Worm (Caenorhabditis elegans) whole organism, early embryonic: ENCODE data around the gene pcm-1.
A peak's percentile ranks its signal among the peaks of the same experiment; 100 is the strongest.

Experiments used
- B0310.2 ChIP-seq: sonication (generic microtip); optimal IDR thresholded peaks from 2 replicates; lab custom pipeline; 2016; ENCODE audit warnings: mild to moderate bottlenecking, missing genetic modification characterization, missing compliant biosample characterization
- F13C5.2 ChIP-seq: sonication (generic microtip); optimal IDR thresholded peaks from 2 replicates; lab custom pipeline; 2017; ENCODE audit warnings: mild to moderate bottlenecking, missing genetic modification characterization, inconsistent platforms, missing compliant biosample characterization
- aly-1 ChIP-seq: sonication (generic microtip); optimal IDR thresholded peaks from 2 replicates; lab custom pipeline; 2016; ENCODE audit warnings: missing genetic modification characterization, missing compliant biosample characterization
- ama-1 ChIP-seq: fragments of 150-350 bp; optimal IDR thresholded peaks from 2 replicates; lab custom pipeline; 2014
- ceh-13 ChIP-seq: fragments of 200-800 bp; sonication (Bioruptor generic); optimal IDR thresholded peaks from 2 replicates; lab custom pipeline; 2018; ENCODE audit warnings: mild to moderate bottlenecking, missing genetic modification characterization, missing compliant biosample characterization
- ceh-36 ChIP-seq: sonication (generic microtip); optimal IDR thresholded peaks from 2 replicates; lab custom pipeline; 2016; ENCODE audit warnings: missing genetic modification characterization, inconsistent platforms, missing compliant biosample characterization
- ets-7 ChIP-seq: sonication (generic microtip); optimal IDR thresholded peaks from 2 replicates; lab custom pipeline; 2016; ENCODE audit warnings: missing genotype, missing genetic modification characterization, missing compliant biosample characterization
- flt-1 ChIP-seq: fragments of 200-800 bp; sonication (Bioruptor generic); IDR thresholded peaks from 2 replicates; pipeline ENCODE4 v1.3.6; 2022; ENCODE audit warnings: missing genetic modification characterization, missing compliant biosample characterization
- hmbx-1 ChIP-seq: sonication (generic microtip); optimal IDR thresholded peaks from 2 replicates; lab custom pipeline; 2016; ENCODE audit warnings: mild to moderate bottlenecking, missing genetic modification characterization, missing compliant biosample characterization
- hmg-4 ChIP-seq: fragments of 200-800 bp; sonication (Bioruptor generic); optimal IDR thresholded peaks from 2 replicates; lab custom pipeline; 2018; ENCODE audit warnings: mild to moderate bottlenecking, missing genetic modification characterization, missing compliant biosample characterization
- hnd-1 ChIP-seq: sonication (generic microtip); optimal IDR thresholded peaks from 2 replicates; lab custom pipeline; 2016; ENCODE audit warnings: missing genetic modification characterization, missing compliant biosample characterization
- pes-1 ChIP-seq: fragments of 200-800 bp; sonication (Bioruptor generic); IDR thresholded peaks from 2 replicates; pipeline ENCODE4 v1.3.6; 2022; ENCODE audit warnings: missing genetic modification reagents, missing genetic modification characterization, missing compliant biosample characterization
- scrt-1 ChIP-seq: fragments of 200-800 bp; sonication (Bioruptor generic); IDR thresholded peaks from 2 replicates; pipeline ENCODE4 v1.3.6; 2022; ENCODE audit warnings: missing genetic modification characterization, missing compliant biosample characterization
- sea-1 ChIP-seq: fragments of 200-800 bp; sonication (Bioruptor generic); conservative IDR thresholded peaks from 2 replicates; pipeline ENCODE4 v1.3.6; 2022; ENCODE audit warnings: missing genetic modification characterization, missing compliant biosample characterization
- tbx-11 ChIP-seq: fragments of 200-800 bp; sonication (Bioruptor generic); IDR thresholded peaks from 2 replicates; pipeline ENCODE4 v1.3.6; 2022; ENCODE audit warnings: missing genetic modification characterization, missing compliant biosample characterization
- tbx-37 ChIP-seq: fragments of 200-800 bp; sonication (Bioruptor generic); conservative IDR thresholded peaks from 2 replicates; pipeline ENCODE4 v1.3.6; 2022; ENCODE audit warnings: missing genetic modification reagents, missing genetic modification characterization, missing compliant biosample characterization
- tra-4 ChIP-seq: sonication (generic microtip); optimal IDR thresholded peaks from 2 replicates; lab custom pipeline; 2017; ENCODE audit warnings: missing genetic modification characterization, missing compliant biosample characterization

pcm-1 gene

DNA sequence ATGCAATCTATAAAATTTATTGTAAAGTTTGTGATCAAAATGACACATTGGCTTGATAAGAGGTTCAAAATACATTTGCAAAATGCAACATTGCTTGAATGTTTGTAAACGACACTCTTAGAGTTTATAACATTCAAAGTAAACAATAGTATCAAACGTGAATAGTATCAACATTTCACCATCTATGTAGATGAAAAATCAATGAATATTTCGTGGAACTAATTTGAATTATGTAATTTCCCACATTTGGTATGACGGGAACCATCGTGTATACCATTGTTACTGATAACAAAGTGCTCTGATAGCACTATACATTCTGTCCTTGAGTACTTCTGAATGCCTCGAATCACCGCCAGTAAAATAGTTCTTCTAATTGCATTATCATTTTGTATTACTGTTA is 33.1 kb downstream of the pcm-1 start, which contains the start of gene galt-1:
Gene galt-1 (plus strand): TSS at position 318 of the 400 bp plus-strand sequence.
- no peak for TF ChIP-seq ceh-36 (tag; lab: Kevin White, UChicago)

DNA sequence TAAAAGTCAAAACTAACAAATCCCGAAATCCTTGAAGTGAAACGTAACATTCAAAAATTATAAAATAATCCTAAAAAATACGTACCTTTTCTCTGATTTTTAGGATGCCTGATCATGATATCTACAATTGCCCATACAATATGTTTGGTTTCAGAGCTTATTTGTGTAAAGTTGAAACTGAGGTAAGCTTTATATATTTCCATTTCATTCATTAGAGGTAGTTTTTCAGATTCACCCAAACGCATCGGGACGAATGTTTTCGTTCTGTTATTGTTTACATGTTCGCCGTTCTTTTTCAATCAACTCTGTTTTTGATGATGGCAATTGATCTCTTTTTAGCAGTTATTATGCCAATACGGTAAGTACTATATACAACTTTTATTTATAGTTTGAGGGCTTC is 35.7 kb downstream of the pcm-1 start:
- TF ChIP-seq ceh-36 (tag; lab: Kevin White, UChicago) (no peak), aly-1 (no peak), hmbx-1 (tag; lab: Kevin White, UChicago) (no peak), B0310.2 (no peak), hnd-1 (tag; lab: Kevin White, UChicago) (no peak), tra-4 (tag; lab: Kevin White, UChicago) (no peak), pes-1 (no peak), ama-1 (no peak), flt-1 (GFP tag; lab: Robert Waterston, UW) (no peak), ets-7 (no peak), hmg-4 (GFP tag; lab: Kevin White, UChicago) (no peak)

DNA sequence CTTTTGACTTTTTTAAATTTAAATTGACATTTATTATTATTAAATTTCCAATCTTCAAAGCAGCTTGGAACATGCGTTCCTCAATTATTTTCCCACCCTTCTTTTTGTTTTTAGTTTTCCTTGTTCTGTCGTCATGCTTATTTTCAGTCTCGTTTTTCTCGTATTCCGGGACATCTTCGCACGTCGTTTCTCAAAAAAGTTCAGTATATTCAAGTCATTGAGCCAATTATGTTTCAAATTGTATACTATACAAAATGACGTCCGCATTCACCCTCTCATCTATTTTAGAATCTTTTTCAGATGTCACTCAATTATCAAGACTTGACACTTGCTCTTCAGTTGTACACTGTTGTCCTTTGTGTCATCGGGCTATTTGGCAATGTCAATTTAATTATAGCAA is 36.3 kb downstream of the pcm-1 start, which contains the start of gene srsx-17:
Gene srsx-17 (plus strand): TSS at position 301 of the 400 bp plus-strand sequence.
- TF ChIP-seq ceh-13 = no peak
- no peak for TF ChIP-seq ets-7
- TF ChIP-seq hmg-4 (GFP tag; lab: Kevin White, UChicago) = no peak
- no peak for TF ChIP-seq hmbx-1 (tag; lab: Kevin White, UChicago)
- TF ChIP-seq tbx-11 (GFP tag; lab: Robert Waterston, UW) = no peak
- TF ChIP-seq B0310.2 = no peak

DNA sequence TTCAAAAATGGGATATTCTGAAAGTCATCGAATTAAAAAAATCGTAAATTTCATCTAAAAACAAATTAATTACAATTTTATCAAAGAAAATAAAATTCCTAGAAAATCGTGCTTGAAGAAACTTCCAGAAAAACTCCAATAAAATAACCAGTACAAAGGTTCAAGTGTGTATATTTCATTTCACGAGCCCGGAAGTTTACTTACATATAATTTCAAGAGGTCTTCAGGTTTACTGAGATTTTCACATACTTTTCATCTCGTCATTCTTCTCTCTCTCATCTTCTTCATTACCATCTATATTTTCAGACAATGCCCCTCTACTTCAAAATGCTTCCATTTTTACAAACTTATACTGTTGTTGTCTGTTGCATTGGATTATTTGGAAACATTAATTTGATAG is 41.4 kb downstream of the pcm-1 start, which contains the start of gene srsx-18:
Gene srsx-18 (plus strand): TSS at position 301 of the 400 bp plus-strand sequence.
- TF ChIP-seq ama-1 (no peak), pes-1 (no peak), ets-7 (no peak)

DNA sequence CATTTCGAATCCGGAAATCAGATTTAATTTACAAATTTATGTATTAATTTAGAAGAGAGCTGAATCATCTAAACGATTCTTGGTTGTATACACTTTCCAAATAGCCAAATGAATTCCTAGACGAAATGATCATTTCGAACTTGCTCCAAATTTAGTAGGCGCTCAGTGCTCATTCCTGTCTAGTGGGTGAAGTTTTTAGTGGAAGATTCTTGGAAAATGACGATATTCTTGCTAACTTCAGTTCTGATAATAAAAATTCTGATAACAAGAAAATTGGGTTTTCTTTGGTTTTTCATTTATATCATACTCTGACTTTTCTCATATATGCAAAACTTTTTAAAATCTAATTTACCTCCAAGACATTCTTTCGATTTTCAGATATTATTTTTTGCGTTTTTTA is 41.9 kb downstream of the pcm-1 start:
- TF ChIP-seq scrt-1 (GFP tag; lab: Robert Waterston, UW) = no peak
- no peak for TF ChIP-seq ceh-36 (tag; lab: Kevin White, UChicago)
- no peak for TF ChIP-seq flt-1 (GFP tag; lab: Robert Waterston, UW)
- TF ChIP-seq tbx-11 (GFP tag; lab: Robert Waterston, UW) = no peak
- TF ChIP-seq pes-1 = no peak
- TF ChIP-seq aly-1 = no peak
- TF ChIP-seq hnd-1 (tag; lab: Kevin White, UChicago) = no peak
- no peak for TF ChIP-seq ama-1
- TF ChIP-seq tbx-37 (GFP tag; lab: Robert Waterston, UW) = no peak

DNA sequence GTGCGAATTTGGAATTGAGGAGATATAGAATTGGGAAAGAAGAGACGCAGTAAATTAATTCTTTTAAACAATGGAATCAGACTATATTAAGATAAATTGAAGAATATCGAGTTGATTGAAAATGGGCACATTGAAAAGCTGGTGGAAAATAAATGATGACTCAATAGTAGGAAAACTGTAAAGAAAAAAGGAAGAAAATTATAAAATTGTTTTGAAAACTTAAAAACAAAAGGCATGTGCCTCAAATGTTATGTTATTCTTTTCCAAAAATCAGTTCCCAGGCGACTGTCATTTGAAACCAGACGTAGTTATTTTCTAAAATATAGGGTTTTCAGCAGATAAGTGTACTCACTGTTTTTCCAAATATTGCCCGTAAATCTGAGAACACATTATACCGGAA is 43.8 kb downstream of the pcm-1 start, which contains the start of gene C04E6.12:
Gene C04E6.12 (minus strand): TSS at position 101 of the 400 bp plus-strand sequence.
- no peak for TF ChIP-seq ceh-36 (tag; lab: Kevin White, UChicago)
- no peak for TF ChIP-seq tbx-11 (GFP tag; lab: Robert Waterston, UW)
- TF ChIP-seq hnd-1 (tag; lab: Kevin White, UChicago) = no peak
- no peak for TF ChIP-seq aly-1
- no peak for TF ChIP-seq scrt-1 (GFP tag; lab: Robert Waterston, UW)
- no peak for TF ChIP-seq pes-1
- no peak for TF ChIP-seq B0310.2

DNA sequence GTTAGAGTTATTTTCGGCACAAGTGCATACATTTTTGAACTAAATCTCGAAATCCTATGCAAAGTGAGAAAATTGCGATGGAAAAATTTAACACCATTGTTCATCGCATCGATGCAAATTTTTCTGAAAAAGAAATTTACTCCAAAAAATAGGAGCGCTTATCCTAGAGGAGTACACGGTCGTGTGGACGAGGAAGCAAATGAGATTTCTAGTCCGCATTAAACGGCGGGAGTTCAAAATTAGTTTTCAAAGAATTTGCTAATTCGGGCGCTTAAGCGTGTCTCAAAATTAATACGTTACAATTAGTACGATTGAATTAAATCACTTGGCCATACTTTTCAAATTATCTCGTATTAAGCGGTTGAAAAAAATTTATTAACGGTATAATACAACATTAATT is 46.0 kb downstream of the pcm-1 start, which contains the start of gene lrpr-1:
Gene lrpr-1 (minus strand): TSS at position 185 of the 400 bp plus-strand sequence.
- TF ChIP-seq hnd-1 (tag; lab: Kevin White, UChicago) (no peak), ama-1 (no peak), tbx-11 (GFP tag; lab: Robert Waterston, UW) (no peak), scrt-1 (GFP tag; lab: Robert Waterston, UW) (no peak), ceh-36 (tag; lab: Kevin White, UChicago) (no peak), F13C5.2 (no peak), B0310.2 (no peak), tra-4 (tag; lab: Kevin White, UChicago) (no peak), tbx-37 (GFP tag; lab: Robert Waterston, UW) (peak; percentile 88), flt-1 (GFP tag; lab: Robert Waterston, UW) (peak; percentile 50; the same call in 1 of the 2 replicates), hmbx-1 (tag; lab: Kevin White, UChicago) (no peak)

DNA sequence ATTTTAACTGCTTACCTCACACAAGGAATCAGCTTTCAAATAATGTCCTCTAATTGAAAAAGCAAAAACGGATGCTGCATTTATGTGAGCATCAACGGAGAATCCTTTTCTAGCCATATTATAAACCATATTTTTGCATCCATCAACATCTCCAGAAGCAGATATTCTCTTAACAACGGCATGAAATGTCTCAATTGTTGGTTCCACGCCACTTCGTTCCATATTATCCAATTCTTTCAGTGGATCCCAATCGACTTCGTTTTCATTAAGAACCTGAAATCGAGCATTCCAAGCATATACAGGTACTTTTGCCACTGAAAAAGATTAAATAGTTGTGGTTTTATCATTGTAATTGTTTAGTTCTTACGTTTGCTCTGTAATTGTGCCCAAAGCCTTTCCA is 46.8 kb downstream of the pcm-1 start:
- TF ChIP-seq flt-1 (GFP tag; lab: Robert Waterston, UW) = no peak
- no peak for TF ChIP-seq ama-1
- no peak for TF ChIP-seq ets-7

DNA sequence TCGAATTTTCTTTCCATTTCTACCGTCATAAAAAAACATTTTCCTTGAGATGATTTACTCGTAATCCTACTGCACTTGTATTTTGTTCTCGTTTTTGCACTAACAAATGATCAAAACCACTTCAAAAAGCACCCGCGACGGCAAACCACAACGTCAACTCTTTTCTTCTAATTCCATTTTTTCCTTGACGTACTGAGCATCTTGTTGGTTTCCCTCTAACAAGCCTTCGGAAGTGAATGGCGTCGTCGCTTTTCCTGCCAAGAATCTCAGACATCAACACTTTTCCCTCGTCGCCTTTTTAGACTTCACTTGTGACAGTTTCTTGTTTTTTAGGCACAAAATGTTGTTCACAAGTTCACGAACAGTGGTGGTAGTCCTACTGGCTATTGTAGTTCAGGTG is 51.3 kb downstream of the pcm-1 start, which contains the start of gene C04E6.13:
Gene C04E6.13 (plus strand): TSS at position 301 of the 400 bp plus-strand sequence.
- no peak for TF ChIP-seq tbx-11 (GFP tag; lab: Robert Waterston, UW)
- no peak for TF ChIP-seq ama-1
- no peak for TF ChIP-seq ceh-36 (tag; lab: Kevin White, UChicago)
- no peak for TF ChIP-seq tra-4 (tag; lab: Kevin White, UChicago)
- no peak for TF ChIP-seq tbx-37 (GFP tag; lab: Robert Waterston, UW)
- no peak for TF ChIP-seq hmg-4 (GFP tag; lab: Kevin White, UChicago)
- TF ChIP-seq ets-7 = no peak
- TF ChIP-seq flt-1 (GFP tag; lab: Robert Waterston, UW) = no peak
- TF ChIP-seq pes-1 = no peak
- no peak for TF ChIP-seq ceh-13
- no peak for TF ChIP-seq sea-1
- no peak for TF ChIP-seq hnd-1 (tag; lab: Kevin White, UChicago)
